Worm (Caenorhabditis elegans) whole organism, midembryonic: ENCODE results near the gene T21H3.5.
A peak's percentile ranks its signal among the peaks of the same experiment; 100 is the strongest.

Experiments used
- T22C8.4 ChIP-seq: fragments of 200-800 bp; sonication (Bioruptor generic); IDR thresholded peaks from 2 replicates; pipeline ENCODE4 v1.3.6; 2022; ENCODE audit warnings: missing genetic modification characterization, missing compliant biosample characterization
- cog-1 ChIP-seq: sonication (generic microtip); optimal IDR thresholded peaks from 2 replicates; lab custom pipeline; 2016; ENCODE audit warnings: missing genetic modification characterization, missing compliant biosample characterization
- flt-1 ChIP-seq: fragments of 200-800 bp; sonication (Bioruptor generic); IDR thresholded peaks from 2 replicates; pipeline ENCODE4 v1.3.6; 2022; ENCODE audit warnings: missing genetic modification characterization, missing compliant biosample characterization
- klf-2 ChIP-seq: fragments of 200-800 bp; sonication (Bioruptor generic); conservative IDR thresholded peaks from 2 replicates; pipeline ENCODE4 v1.3.6; 2022; ENCODE audit warnings: missing genetic modification reagents, missing genetic modification characterization, missing compliant biosample characterization
- med-1 ChIP-seq: sonication (generic microtip); optimal IDR thresholded peaks from 2 replicates; lab custom pipeline; 2017; ENCODE audit warnings: missing genetic modification characterization, mild to moderate bottlenecking, missing compliant biosample characterization, antibody characterized with exemption, missing genetic modification reagents; ENCODE audit not compliant: insufficient read depth
- ref-1 ChIP-seq: fragments of 200-800 bp; sonication (Bioruptor generic); conservative IDR thresholded peaks from 2 replicates; pipeline ENCODE4 v1.3.6; 2022; ENCODE audit warnings: missing genetic modification reagents, missing genetic modification characterization, missing compliant biosample characterization
- tab-1 ChIP-seq: fragments of 200-800 bp; sonication (Bioruptor generic); IDR thresholded peaks from 2 replicates; pipeline ENCODE4 v1.3.6; 2022; ENCODE audit warnings: missing genetic modification characterization, missing compliant biosample characterization
- ztf-23 ChIP-seq: fragments of 200-800 bp; sonication (Bioruptor generic); IDR thresholded peaks from 2 replicates; pipeline ENCODE4 v1.3.6; 2022; ENCODE audit warnings: missing genetic modification reagents, missing genetic modification characterization, missing compliant biosample characterization
- ztf-29 ChIP-seq: fragments of 200-800 bp; sonication (Bioruptor generic); IDR thresholded peaks from 2 replicates; pipeline ENCODE4 v1.3.6; 2022; ENCODE audit warnings: missing genetic modification reagents, missing genetic modification characterization, missing compliant biosample characterization

T21H3.5 gene

ce11 chrV:1176277-1176839 is 12.3 kb upstream of the T21H3.5 start, which contains the start of gene T21H3.1:
Gene T21H3.1, plus strand, starts transcription at chrV:1176724.
- TF ChIP-seq ztf-23 (GFP tag; lab: Robert Waterston, UW): no peak
- TF ChIP-seq T22C8.4 (GFP tag; lab: Robert Waterston, UW): no peak
- TF ChIP-seq tab-1 (GFP tag; lab: Robert Waterston, UW): no peak
- TF ChIP-seq med-1 (GFP tag; lab: Kevin White, UChicago): no peak
- TF ChIP-seq ztf-29 (GFP tag; lab: Robert Waterston, UW): no peak
- no peak for TF ChIP-seq flt-1 (GFP tag; lab: Robert Waterston, UW)
- TF ChIP-seq cog-1: no peak
- no peak for TF ChIP-seq klf-2 (GFP tag; lab: Robert Waterston, UW)
- no peak for TF ChIP-seq ref-1 (GFP tag; lab: Robert Waterston, UW)

- TF ChIP-seq flt-1 (GFP tag; lab: Robert Waterston, UW): no peak
- no peak for TF ChIP-seq ref-1 (GFP tag; lab: Robert Waterston, UW)
- TF ChIP-seq cog-1: no peak
- TF ChIP-seq T22C8.4 (GFP tag; lab: Robert Waterston, UW): no peak
- no peak for TF ChIP-seq med-1 (GFP tag; lab: Kevin White, UChicago)
- no peak for TF ChIP-seq ztf-23 (GFP tag; lab: Robert Waterston, UW)
These were observed 6.5 kb upstream of the T21H3.5 start for ce11 chrV:1170591-1170990.

- TF ChIP-seq tab-1 (GFP tag; lab: Robert Waterston, UW): 0 out of 2 replicates have a peak, but pooled peaks have one; percentile 23
- TF ChIP-seq flt-1 (GFP tag; lab: Robert Waterston, UW): no peak
These were observed 1.1 kb upstream of the T21H3.5 start, which contains the start of gene ptr-16 for ce11 chrV:1165090-1165761. Gene ptr-16, plus strand, starts transcription at chrV:1165711.

- TF ChIP-seq T22C8.4 (GFP tag; lab: Robert Waterston, UW) (no peak), ztf-29 (GFP tag; lab: Robert Waterston, UW) (no peak), cog-1 (no peak), tab-1 (GFP tag; lab: Robert Waterston, UW) (no peak), ref-1 (GFP tag; lab: Robert Waterston, UW) (no peak), flt-1 (GFP tag; lab: Robert Waterston, UW) (no peak), klf-2 (GFP tag; lab: Robert Waterston, UW) (no peak), med-1 (GFP tag; lab: Kevin White, UChicago) (no peak), ztf-23 (GFP tag; lab: Robert Waterston, UW) (no peak)
These were observed 3.4 kb downstream of the T21H3.5 start for ce11 chrV:1160716-1161115.

- no peak for TF ChIP-seq ztf-29 (GFP tag; lab: Robert Waterston, UW)
- TF ChIP-seq ztf-23 (GFP tag; lab: Robert Waterston, UW): 0 out of 2 replicates have a peak, but pooled peaks have one; percentile 52
These were observed 5.8 kb downstream of the T21H3.5 start for ce11 chrV:1158247-1158646.

- TF ChIP-seq ztf-29 (GFP tag; lab: Robert Waterston, UW) (no peak), ztf-23 (GFP tag; lab: Robert Waterston, UW) (no peak), med-1 (GFP tag; lab: Kevin White, UChicago) (no peak), klf-2 (GFP tag; lab: Robert Waterston, UW) (no peak), cog-1 (no peak), flt-1 (GFP tag; lab: Robert Waterston, UW) (no peak), T22C8.4 (GFP tag; lab: Robert Waterston, UW) (no peak), tab-1 (GFP tag; lab: Robert Waterston, UW) (no peak), ref-1 (GFP tag; lab: Robert Waterston, UW) (no peak)
These were observed 6.7 kb downstream of the T21H3.5 start for ce11 chrV:1157443-1157842.

- no peak for TF ChIP-seq flt-1 (GFP tag; lab: Robert Waterston, UW)
These were observed 7.7 kb downstream of the T21H3.5 start for ce11 chrV:1156431-1156830.

- TF ChIP-seq cog-1 (no peak), ztf-29 (GFP tag; lab: Robert Waterston, UW) (no peak), tab-1 (GFP tag; lab: Robert Waterston, UW) (no peak), ref-1 (GFP tag; lab: Robert Waterston, UW) (no peak), flt-1 (GFP tag; lab: Robert Waterston, UW) (no peak), med-1 (GFP tag; lab: Kevin White, UChicago) (no peak), klf-2 (GFP tag; lab: Robert Waterston, UW) (no peak), ztf-23 (GFP tag; lab: Robert Waterston, UW) (no peak)
These were observed 8.2 kb downstream of the T21H3.5 start, which contains the start of gene cmd-1 for ce11 chrV:1155914-1156313. Gene cmd-1, plus strand, starts transcription at chrV:1156271.

- TF ChIP-seq med-1 (GFP tag; lab: Kevin White, UChicago) (no peak), tab-1 (GFP tag; lab: Robert Waterston, UW) (no peak), flt-1 (GFP tag; lab: Robert Waterston, UW) (no peak)
These were observed 9.4 kb downstream of the T21H3.5 start for ce11 chrV:1154472-1155278.
